Fruit fly (Drosophila melanogaster): Measurements from ENCODE around the gene KrT95D.

The KrT95D gene

DNA sequence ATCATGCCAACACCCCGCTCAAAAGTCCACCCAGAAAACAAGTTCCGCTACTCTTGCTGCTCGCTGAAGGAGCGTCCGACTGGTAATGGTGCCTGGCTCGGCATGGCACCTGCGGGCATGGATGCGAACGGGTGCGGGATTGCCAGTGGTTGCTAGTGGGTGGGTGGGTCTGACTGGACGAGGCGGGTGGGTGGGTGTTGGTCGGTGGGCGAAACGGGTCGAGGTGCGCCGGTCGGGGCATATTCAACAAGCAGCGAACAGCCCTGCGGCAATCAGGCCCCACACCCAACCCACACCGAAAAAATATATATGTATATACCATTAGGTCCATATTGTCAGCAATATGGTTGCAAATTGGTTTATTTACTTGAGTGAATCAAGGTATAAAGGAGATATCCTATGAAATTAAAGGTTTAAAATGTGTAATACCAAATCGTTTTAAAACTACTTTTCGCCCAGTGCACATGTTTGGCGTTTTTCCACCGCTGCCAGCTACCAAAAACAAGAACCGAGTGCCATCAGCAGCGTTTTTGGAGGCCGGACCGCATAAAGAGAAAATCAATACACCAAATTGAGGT lies 20.9 kb downstream of the KrT95D start (continued):
- TF ChIP-seq CG6765 (GFP tag; optimal IDR thresholded peaks at IDR 0.05) (no peak), Myb (GFP tag; optimal IDR thresholded peaks at IDR 0.05) (peak; percentile 10), CG12104 (GFP tag; optimal IDR thresholded peaks at IDR 0.05) (peak; percentile 47), HmgD (GFP tag; optimal IDR thresholded peaks at IDR 0.05) (no peak), CG8944 (GFP tag; optimal IDR thresholded peaks at IDR 0.05) (no peak), Pdp1 (GFP tag; optimal IDR thresholded peaks at IDR 0.05) (peak; percentile 8 to 33), zfh2 (GFP tag; optimal IDR thresholded peaks at IDR 0.05) (peak; percentile 20), H15 (GFP tag; IDR thresholded peaks at IDR 0.05) (peak; percentile 47; the same call in 1 of the 3 replicates), Nf-YA (GFP tag; IDR thresholded peaks at IDR 0.05) (no peak), Asciz (GFP tag; optimal IDR thresholded peaks at IDR 0.05) (no peak), CG10321 (GFP tag; IDR thresholded peaks at IDR 0.05) (no peak), CG3163 (GFP tag; optimal IDR thresholded peaks at IDR 0.05) (no peak), CG6791 (GFP tag; IDR thresholded peaks at IDR 0.05; ENCODE audit: partially characterized antibody) (no peak), CG42726 (GFP tag; IDR thresholded peaks at IDR 0.05; ENCODE audit: partially characterized antibody) (no peak), tgo (GFP tag; IDR thresholded peaks at IDR 0.05) (peak; percentile 75), gro (GFP tag; optimal IDR thresholded peaks at IDR 0.05) (no peak), kay (GFP tag; optimal IDR thresholded peaks at IDR 0.05) (no peak), dysf (GFP tag; IDR thresholded peaks at IDR 0.05) (peak; percentile 81), Scr (GFP tag; IDR thresholded peaks at IDR 0.05; ENCODE audit: partially characterized antibody) (no peak), onecut (GFP tag; IDR thresholded peaks at IDR 0.05) (peak; percentile 28; the same call in 1 of the 2 replicates), CG32772 (GFP tag; IDR thresholded peaks at IDR 0.05) (peak; percentile 60), sug (tag; optimal IDR thresholded peaks at IDR 0.05) (peak; percentile 9), ttk (GFP tag; IDR thresholded peaks at IDR 0.05) (peak; percentile 55; the same call in 1 of the 2 replicates), peb (GFP tag; IDR thresholded peaks at IDR 0.05) (no peak), CG7357 (GFP tag; IDR thresholded peaks at IDR 0.05) (peak; percentile 53; the same call in 2 of the 3 replicates), bcd (GFP tag; optimal IDR thresholded peaks at IDR 0.05) (peak; percentile 20), CG14710 (tag; optimal IDR thresholded peaks at IDR 0.05) (no peak), nau (GFP tag; optimal IDR thresholded peaks at IDR 0.05) (no peak), CG2678 (tag; optimal IDR thresholded peaks at IDR 0.05) (peak; percentile 69), CG8924 (tag; optimal IDR thresholded peaks at IDR 0.05) (peak; percentile 65), slbo (GFP tag; IDR thresholded peaks at IDR 0.05) (peak; percentile 79), gem (tag; optimal IDR thresholded peaks at IDR 0.05) (peak; percentile 74), stc (GFP tag; IDR thresholded peaks at IDR 0.05) (peak; percentile 68), CG12769 (tag; optimal IDR thresholded peaks at IDR 0.05) (peak; percentile 72), Sin3A (optimal IDR thresholded peaks at IDR 0.05) (no peak), Hmx (GFP tag; optimal IDR thresholded peaks at IDR 0.05) (no peak), CG2199 (GFP tag; IDR thresholded peaks at IDR 0.05) (no peak), nom (GFP tag; optimal IDR thresholded peaks at IDR 0.05) (peak; percentile 48), E2f2 (GFP tag; IDR thresholded peaks at IDR 0.05) (peak; percentile 47; the same call in 1 of the 2 replicates), CG2889 (GFP tag; IDR thresholded peaks at IDR 0.05) (0 out of 3 replicates have a peak, but pooled peaks have one; percentile 53), lmd (GFP tag; IDR thresholded peaks at IDR 0.05) (peak; percentile 72), zfh1 (GFP tag; IDR thresholded peaks at IDR 0.05) (peak; percentile 60; the same call in 1 of the 3 replicates), D19A (tag; optimal IDR thresholded peaks at IDR 0.05) (peak; percentile 25), mam (GFP tag; optimal IDR thresholded peaks at IDR 0.05) (peak; percentile 18), HmgZ (tag; optimal IDR thresholded peaks at IDR 0.05) (peak; percentile 34), CG6854 (GFP tag; optimal IDR thresholded peaks at IDR 0.05) (peak; percentile 36), CG4328 (GFP tag; optimal IDR thresholded peaks at IDR 0.05) (no peak), ken (GFP tag; IDR thresholded peaks at IDR 0.05) (peak; percentile 45; the same call in 1 of the 3 replicates), CG32532 (GFP tag; IDR thresholded peaks at IDR 0.05) (peak; percentile 78; the same call in 1 of the 2 replicates), caup (GFP tag; optimal IDR thresholded peaks at IDR 0.05; ENCODE audit: severe bottlenecking) (peak; percentile 55)

All from whole organism, embryonic.